Worm (Caenorhabditis elegans) whole organism, late embryonic: ENCODE data around the gene coa-3.

Experiments used
- C08G9.2 ChIP-seq: sonication (generic microtip); optimal IDR thresholded peaks from 2 replicates; lab custom pipeline; 2016; ENCODE audit warnings: mild to moderate bottlenecking, missing genetic modification characterization, moderate library complexity, missing compliant biosample characterization
- F13H6.1 ChIP-seq: sonication (generic microtip); optimal IDR thresholded peaks from 2 replicates; lab custom pipeline; 2016; ENCODE audit warnings: missing genetic modification characterization, missing compliant biosample characterization
- K02D7.2 ChIP-seq: sonication (generic microtip); optimal IDR thresholded peaks from 2 replicates; lab custom pipeline; 2017; ENCODE audit warnings: mild to moderate bottlenecking, missing genetic modification characterization, missing compliant biosample characterization
- T23F11.4 ChIP-seq: fragments of 200-800 bp; sonication (Bioruptor generic); optimal IDR thresholded peaks from 2 replicates; lab custom pipeline; 2018; ENCODE audit warnings: mild to moderate bottlenecking, missing genetic modification characterization, missing compliant biosample characterization
- ahr-1 ChIP-seq: sonication (generic microtip); optimal IDR thresholded peaks from 2 replicates; lab custom pipeline; 2016; ENCODE audit warnings: missing genetic modification characterization, missing compliant biosample characterization
- ama-1 ChIP-seq: fragments of 150-350 bp; optimal IDR thresholded peaks from 2 replicates; lab custom pipeline; 2014
- ceh-18 ChIP-seq: sonication (generic microtip); optimal IDR thresholded peaks from 2 replicates; lab custom pipeline; 2016; ENCODE audit warnings: missing genetic modification characterization, missing compliant biosample characterization
- ceh-19 ChIP-seq: fragments of 200-800 bp; sonication (Bioruptor generic); optimal IDR thresholded peaks from 2 replicates; lab custom pipeline; 2018; ENCODE audit warnings: mild to moderate bottlenecking, missing genetic modification characterization, missing compliant biosample characterization
- ceh-24 ChIP-seq: sonication (generic microtip); optimal IDR thresholded peaks from 2 replicates; lab custom pipeline; 2016; ENCODE audit warnings: mild to moderate bottlenecking, missing genetic modification characterization, missing compliant biosample characterization
- ceh-34 ChIP-seq: sonication (generic microtip); optimal IDR thresholded peaks from 2 replicates; lab custom pipeline; 2016; ENCODE audit warnings: mild to moderate bottlenecking, missing genetic modification characterization, missing compliant biosample characterization
- ceh-45 ChIP-seq: fragments of 200-800 bp; sonication (Bioruptor generic); IDR thresholded peaks from 2 replicates; pipeline ENCODE4 v1.3.6; 2022; ENCODE audit warnings: missing genetic modification reagents, missing genetic modification characterization, missing compliant biosample characterization
- ceh-9 ChIP-seq: sonication (generic microtip); optimal IDR thresholded peaks from 2 replicates; lab custom pipeline; 2016; ENCODE audit warnings: mild to moderate bottlenecking, missing genetic modification characterization, inconsistent platforms, missing compliant biosample characterization
- che-1 ChIP-seq: sonication (generic microtip); optimal IDR thresholded peaks from 2 replicates; lab custom pipeline; 2016; ENCODE audit warnings: mild to moderate bottlenecking, missing genetic modification characterization, missing compliant biosample characterization
- dmd-4 ChIP-seq: sonication (generic microtip); optimal IDR thresholded peaks from 2 replicates; lab custom pipeline; 2016; ENCODE audit warnings: borderline replicate concordance, missing genetic modification characterization, missing compliant biosample characterization
- elt-2 ChIP-seq: sonication (generic microtip); optimal IDR thresholded peaks from 2 replicates; lab custom pipeline; 2016; ENCODE audit warnings: missing genetic modification reagents, missing genetic modification characterization, missing compliant biosample characterization
- fax-1 ChIP-seq: sonication (generic microtip); optimal IDR thresholded peaks from 2 replicates; lab custom pipeline; 2016; ENCODE audit warnings: missing genotype, missing genetic modification characterization, missing compliant biosample characterization
- fkh-6 ChIP-seq: sonication (generic microtip); optimal IDR thresholded peaks from 2 replicates; lab custom pipeline; 2016; ENCODE audit warnings: missing genetic modification characterization, missing compliant biosample characterization
- gmeb-2 ChIP-seq: sonication (generic microtip); optimal IDR thresholded peaks from 2 replicates; lab custom pipeline; 2016; ENCODE audit warnings: missing genetic modification characterization, inconsistent platforms, missing compliant biosample characterization
- hlh-13 ChIP-seq: fragments of 200-800 bp; sonication (Bioruptor generic); optimal IDR thresholded peaks from 2 replicates; lab custom pipeline; 2018; ENCODE audit warnings: mild to moderate bottlenecking, missing genetic modification characterization, missing compliant biosample characterization
- hlh-15 ChIP-seq: sonication (generic microtip); optimal IDR thresholded peaks from 2 replicates; lab custom pipeline; 2016; ENCODE audit warnings: missing genetic modification characterization, missing compliant biosample characterization
- hlh-30 ChIP-seq: sonication (generic microtip); optimal IDR thresholded peaks from 2 replicates; lab custom pipeline; 2017; ENCODE audit warnings: antibody characterized with exemption, missing genetic modification characterization, missing compliant biosample characterization; ENCODE audit not compliant: insufficient read depth
- lim-6 ChIP-seq: sonication (generic microtip); optimal IDR thresholded peaks from 2 replicates; lab custom pipeline; 2016; ENCODE audit warnings: missing genetic modification characterization, missing compliant biosample characterization
- lin-11 ChIP-seq: fragments of 200-800 bp; sonication (Bioruptor generic); optimal IDR thresholded peaks from 2 replicates; lab custom pipeline; 2018; ENCODE audit warnings: mild to moderate bottlenecking, missing genetic modification characterization, missing compliant biosample characterization
- madf-2 ChIP-seq: sonication (generic microtip); optimal IDR thresholded peaks from 2 replicates; lab custom pipeline; 2017; ENCODE audit warnings: missing genetic modification characterization, missing compliant biosample characterization
- mec-3 ChIP-seq: sonication (generic microtip); optimal IDR thresholded peaks from 2 replicates; lab custom pipeline; 2016; ENCODE audit warnings: borderline replicate concordance, missing genetic modification characterization, missing compliant biosample characterization
- nfya-1 ChIP-seq: sonication (generic microtip); optimal IDR thresholded peaks from 2 replicates; lab custom pipeline; 2017; ENCODE audit warnings: missing genetic modification characterization, mild to moderate bottlenecking, missing compliant biosample characterization, antibody characterized with exemption, moderate library complexity
- npax-4 ChIP-seq: sonication (generic microtip); optimal IDR thresholded peaks from 2 replicates; lab custom pipeline; 2016; ENCODE audit warnings: missing genetic modification characterization, missing compliant biosample characterization
- odd-2 ChIP-seq: sonication (generic microtip); optimal IDR thresholded peaks from 2 replicates; lab custom pipeline; 2017; ENCODE audit warnings: antibody characterized with exemption, mild to moderate bottlenecking, missing genetic modification characterization, missing compliant biosample characterization
- pat-9 ChIP-seq: fragments of 200-800 bp; sonication (Bioruptor generic); optimal IDR thresholded peaks from 2 replicates; lab custom pipeline; 2018; ENCODE audit warnings: mild to moderate bottlenecking, missing genetic modification characterization, moderate library complexity, missing compliant biosample characterization
- pax-1 ChIP-seq: fragments of 150-350 bp; optimal IDR thresholded peaks from 2 replicates; lab custom pipeline; 2014; ENCODE audit warnings: missing biosample characterization, missing genetic modification characterization
- pha-4 ChIP-seq: fragments of 150-350 bp; optimal IDR thresholded peaks from 2 replicates; lab custom pipeline; 2018; ENCODE audit warnings: missing biosample characterization, missing genetic modification reagents, missing genetic modification characterization
- pqm-1 ChIP-seq: sonication (generic microtip); optimal IDR thresholded peaks from 2 replicates; lab custom pipeline; 2016; ENCODE audit warnings: missing genetic modification characterization, missing compliant biosample characterization
- pros-1 ChIP-seq: fragments of 150-350 bp; optimal IDR thresholded peaks from 2 replicates; lab custom pipeline; 2014; ENCODE audit warnings: missing biosample characterization, missing genetic modification reagents, missing genetic modification characterization
- ref-2 ChIP-seq: sonication (generic microtip); optimal IDR thresholded peaks from 2 replicates; lab custom pipeline; 2016; ENCODE audit warnings: missing genetic modification characterization, missing compliant biosample characterization
- rnt-1 ChIP-seq: sonication (generic microtip); optimal IDR thresholded peaks from 2 replicates; lab custom pipeline; 2016; ENCODE audit warnings: missing genetic modification characterization, missing compliant biosample characterization
- sox-2 ChIP-seq: fragments of 200-800 bp; sonication (Bioruptor generic); IDR thresholded peaks from 2 replicates; pipeline ENCODE4 v1.3.6; 2022; ENCODE audit warnings: missing genetic modification reagents, missing genetic modification characterization, missing compliant biosample characterization
- sox-4 ChIP-seq: sonication (generic microtip); optimal IDR thresholded peaks from 2 replicates; lab custom pipeline; 2017; ENCODE audit warnings: mild to moderate bottlenecking, missing genetic modification characterization, inconsistent platforms, missing compliant biosample characterization
- syd-9 ChIP-seq: sonication (generic microtip); optimal IDR thresholded peaks from 2 replicates; lab custom pipeline; 2016; ENCODE audit warnings: mild to moderate bottlenecking, missing genetic modification characterization, moderate library complexity, missing compliant biosample characterization
- tbx-2 ChIP-seq: sonication (generic microtip); optimal IDR thresholded peaks from 2 replicates; lab custom pipeline; 2016; ENCODE audit warnings: missing genetic modification characterization, missing compliant biosample characterization
- unc-42 ChIP-seq: sonication (generic microtip); optimal IDR thresholded peaks from 2 replicates; lab custom pipeline; 2016; ENCODE audit warnings: missing genotype, missing genetic modification characterization, missing compliant biosample characterization
- unc-55 ChIP-seq: sonication (generic microtip); optimal IDR thresholded peaks from 2 replicates; lab custom pipeline; 2017; ENCODE audit warnings: missing biosample characterization, missing genetic modification reagents, missing genetic modification characterization
- unc-86 ChIP-seq: sonication (generic microtip); optimal IDR thresholded peaks from 2 replicates; lab custom pipeline; 2016; ENCODE audit warnings: missing genetic modification characterization, missing compliant biosample characterization

coa-3 gene

ce11 chrII:4631479-4631878 lies 29.0 kb upstream of the coa-3 start:
- TF ChIP-seq madf-2 (no peak), ref-2 (tag; lab: Kevin White, UChicago) (no peak), elt-2 (tag; lab: Kevin White, UChicago) (no peak), F13H6.1 (tag; lab: Kevin White, UChicago) (no peak), fkh-6 (tag; lab: Kevin White, UChicago) (no peak), mec-3 (tag; lab: Kevin White, UChicago) (no peak), nfya-1 (tag; lab: Kevin White, UChicago) (no peak), unc-42 (tag; lab: Kevin White, UChicago) (no peak), sox-4 (tag; lab: Kevin White, UChicago) (no peak), pros-1 (tag; lab: Kevin White, UChicago) (no peak), pax-1 (no peak)
- TF ChIP-seq, all 69 proteins: peak for 0

DNA sequence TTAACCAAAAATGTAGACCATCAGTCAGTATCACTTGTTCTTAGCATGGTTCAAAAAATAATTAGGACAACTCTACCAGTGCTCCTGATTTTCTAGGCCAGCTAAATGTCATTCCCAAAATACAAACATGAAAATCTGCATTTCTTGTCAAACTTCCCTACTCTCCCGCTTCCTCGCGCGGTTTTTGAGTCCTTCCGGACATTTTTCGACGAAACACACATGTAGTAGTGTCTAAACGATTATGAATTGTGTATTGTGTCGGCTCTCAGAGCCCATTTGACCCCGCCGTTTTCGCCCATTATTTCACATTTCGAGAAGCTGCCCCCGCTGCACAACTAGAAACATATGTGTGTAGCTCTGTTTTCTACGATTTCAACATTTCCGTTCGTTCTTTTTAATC lies 24.2 kb upstream of the coa-3 start, which contains the start of gene F35D11.1:
Gene F35D11.1 (plus strand): TSS at position 301 of the 400 bp plus-strand sequence.
- TF ChIP-seq T23F11.4 (GFP tag; lab: Kevin White, UChicago) (no peak), nfya-1 (tag; lab: Kevin White, UChicago) (no peak), ama-1 (no peak), pat-9 (no peak), syd-9 (tag; lab: Kevin White, UChicago) (no peak), ceh-9 (tag; lab: Kevin White, UChicago) (no peak), pqm-1 (tag; lab: Kevin White, UChicago) (no peak), fax-1 (tag; lab: Kevin White, UChicago) (no peak), sox-2 (GFP tag; lab: Robert Waterston, UW) (no peak), ref-2 (tag; lab: Kevin White, UChicago) (no peak), dmd-4 (tag; lab: Kevin White, UChicago) (no peak), C08G9.2 (tag; lab: Kevin White, UChicago) (no peak), F13H6.1 (tag; lab: Kevin White, UChicago) (no peak), ceh-34 (tag; lab: Kevin White, UChicago) (no peak), K02D7.2 (tag; lab: Kevin White, UChicago) (no peak), npax-4 (tag; lab: Kevin White, UChicago) (no peak), unc-42 (tag; lab: Kevin White, UChicago) (no peak)

DNA sequence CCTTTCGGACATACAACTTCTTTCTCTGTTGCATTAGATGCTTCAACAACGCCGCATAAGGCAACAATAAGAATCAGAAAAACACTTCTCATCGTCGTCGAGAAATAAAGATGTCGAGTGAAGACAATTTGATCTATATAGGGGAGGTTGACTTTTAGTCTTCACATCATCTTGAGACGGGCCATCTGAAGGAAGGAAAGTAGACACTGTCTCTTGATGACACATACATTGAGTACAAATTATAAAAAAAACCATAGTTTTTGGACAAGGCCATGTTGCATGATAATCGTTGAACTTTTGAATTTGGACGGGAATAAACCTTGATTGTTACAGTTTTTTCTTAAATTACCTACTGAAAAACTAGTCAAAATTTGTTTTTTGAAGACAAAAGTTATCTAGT lies 19.2 kb upstream of the coa-3 start, which contains the start of gene clec-139:
Gene clec-139 (minus strand): TSS at position 101 of the 400 bp plus-strand sequence.
- TF ChIP-seq F13H6.1 (tag; lab: Kevin White, UChicago), result no peak
- TF ChIP-seq che-1 (tag; lab: Kevin White, UChicago), result no peak
- no peak for TF ChIP-seq hlh-30 (tag; lab: Kevin White, UChicago)
- TF ChIP-seq ceh-19 (GFP tag; lab: Kevin White, UChicago), result no peak
- no peak for TF ChIP-seq lin-11
- no peak for TF ChIP-seq fkh-6 (tag; lab: Kevin White, UChicago)
- TF ChIP-seq unc-55 (GFP tag; lab: Kevin White, UChicago), result no peak
- TF ChIP-seq syd-9 (tag; lab: Kevin White, UChicago), result no peak

DNA sequence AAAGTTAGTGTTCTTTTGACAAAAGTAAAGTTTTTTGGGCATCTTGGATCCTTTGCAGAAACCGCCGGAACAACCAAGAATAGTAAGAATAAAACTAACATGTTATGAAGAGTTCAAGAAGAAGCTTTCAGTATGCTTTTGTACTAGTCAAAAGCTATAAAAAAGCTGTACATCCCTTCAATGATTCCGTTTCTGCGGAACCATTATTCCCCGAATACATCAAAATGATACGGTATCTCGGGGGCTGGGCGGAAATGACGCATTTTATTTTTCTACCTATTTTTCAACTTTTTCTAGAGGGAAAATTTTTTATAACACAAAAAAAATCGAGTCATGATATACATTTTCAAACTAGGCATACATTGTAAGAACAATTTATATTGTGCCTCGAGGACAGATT lies 17.3 kb upstream of the coa-3 start, which contains the start of gene clec-138:
Gene clec-138 (minus strand): TSS at position 101 of the 400 bp plus-strand sequence.
- TF ChIP-seq ceh-24, result no peak
- TF ChIP-seq sox-4 (tag; lab: Kevin White, UChicago), result no peak
- no peak for TF ChIP-seq ahr-1 (tag; lab: Kevin White, UChicago)
- TF ChIP-seq lim-6 (tag; lab: Kevin White, UChicago), result no peak
- TF ChIP-seq rnt-1 (tag; lab: Kevin White, UChicago), result no peak
- no peak for TF ChIP-seq elt-2 (tag; lab: Kevin White, UChicago)
- no peak for TF ChIP-seq ceh-45 (GFP tag; lab: Robert Waterston, UW)
- no peak for TF ChIP-seq ceh-18 (tag; lab: Kevin White, UChicago)
- no peak for TF ChIP-seq pha-4 (tag; lab: Kevin White, UChicago)
- no peak for TF ChIP-seq hlh-13 (GFP tag; lab: Kevin White, UChicago)
- TF ChIP-seq ceh-34 (tag; lab: Kevin White, UChicago), result no peak
- TF ChIP-seq unc-86, result no peak
- TF ChIP-seq odd-2 (tag; lab: Kevin White, UChicago), result no peak
- no peak for TF ChIP-seq pros-1 (tag; lab: Kevin White, UChicago)
- TF ChIP-seq C08G9.2 (tag; lab: Kevin White, UChicago), result no peak
- TF ChIP-seq tbx-2, result no peak
- TF ChIP-seq hlh-15 (tag; lab: Kevin White, UChicago), result no peak
- TF ChIP-seq nfya-1 (tag; lab: Kevin White, UChicago), result no peak
- no peak for TF ChIP-seq gmeb-2
